Worm (Caenorhabditis elegans): ENCODE results near the gene mltn-9.

DNA sequence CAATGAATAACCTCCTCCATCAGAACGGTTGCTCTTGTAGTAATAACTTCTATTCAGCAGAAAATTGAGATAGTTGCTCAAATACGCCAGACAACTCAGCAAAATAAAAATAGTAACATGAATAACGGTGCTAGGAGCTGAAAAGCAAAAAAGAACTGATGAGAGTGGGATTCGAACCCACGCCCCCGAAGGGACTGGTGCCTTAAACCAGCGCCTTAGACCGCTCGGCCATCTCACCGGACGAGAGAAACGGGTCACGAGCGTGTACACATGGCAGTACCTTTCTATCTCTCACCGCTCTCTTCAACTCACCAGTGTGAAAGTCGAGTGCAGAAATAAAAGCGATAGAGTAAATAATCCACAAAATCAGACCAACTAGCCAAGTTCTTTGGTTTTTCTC is 19.3 kb downstream of the mltn-9 start:
- TF ChIP-seq flt-1 (GFP tag; IDR thresholded peaks at IDR 0.05): peak; percentile 74
- peak; percentile 88 for TF ChIP-seq pes-1 (GFP tag; IDR thresholded peaks at IDR 0.05)
- TF ChIP-seq ama-1 (optimal IDR thresholded peaks at IDR 0.05): no peak
- TF ChIP-seq hmg-4 (GFP tag; optimal IDR thresholded peaks at IDR 0.05): peak; percentile 47
- TF ChIP-seq ceh-36 (tag; optimal IDR thresholded peaks at IDR 0.05): peak; percentile 51
- peak; percentile 39 for TF ChIP-seq F13C5.2 (tag; optimal IDR thresholded peaks at IDR 0.05)
- no peak for TF ChIP-seq ets-7 (tag; optimal IDR thresholded peaks at IDR 0.05)
